Worm (Caenorhabditis elegans): ENCODE measurements around the gene npr-17.

ce11 chrIII:7973968-7974607 lies 22.2 kb downstream of the npr-17 start:
- TF ChIP-seq klf-2 (GFP tag; conservative IDR thresholded peaks at IDR 0.05) (no peak), tab-1 (GFP tag; IDR thresholded peaks at IDR 0.05) (no peak), flt-1 (GFP tag; IDR thresholded peaks at IDR 0.05) (no peak)

Measured in whole organism, midembryonic.